Worm (Caenorhabditis elegans): ENCODE measurements around the gene end-1.
A peak's percentile ranks its signal among the peaks of the same experiment; 100 is the strongest.

Gene end-1

ce11 chrV:14006819-14007218 is 21.9 kb downstream of the end-1 start:
- TF ChIP-seq nfya-1 (tag; optimal IDR thresholded peaks at IDR 0.05; ENCODE audit: insufficient read depth) (peak; percentile 70), hmg-11 (tag; optimal IDR thresholded peaks at IDR 0.05) (peak; percentile 62), lin-39 (tag; optimal IDR thresholded peaks at IDR 0.05) (peak; percentile 4), tbx-2 (tag; optimal IDR thresholded peaks at IDR 0.05) (no peak), lin-15B (tag; optimal IDR thresholded peaks at IDR 0.05) (peak; percentile 19), nhr-28 (tag; optimal IDR thresholded peaks at IDR 0.05) (no peak)

ce11 chrV:14008353-14008859 is 23.5 kb downstream of the end-1 start:
- TF ChIP-seq fos-1 (tag; optimal IDR thresholded peaks at IDR 0.05) (no peak), elt-3 (tag; optimal IDR thresholded peaks at IDR 0.05) (no peak), egl-27 (tag; optimal IDR thresholded peaks at IDR 0.05) (no peak), nfya-1 (tag; optimal IDR thresholded peaks at IDR 0.05; ENCODE audit: insufficient read depth) (peak; percentile 47), ztf-11 (tag; optimal IDR thresholded peaks at IDR 0.05) (no peak), nhr-28 (tag; optimal IDR thresholded peaks at IDR 0.05) (no peak), egl-5 (tag; optimal IDR thresholded peaks at IDR 0.05) (no peak), snpc-4 (tag; optimal IDR thresholded peaks at IDR 0.05) (no peak), tbx-2 (tag; optimal IDR thresholded peaks at IDR 0.05) (no peak), ama-1 (optimal IDR thresholded peaks at IDR 0.05) (peak; percentile 21), lsy-12 (tag; optimal IDR thresholded peaks at IDR 0.05) (peak; percentile 56), nhr-12 (tag; optimal IDR thresholded peaks at IDR 0.05) (no peak), ZK546.5 (tag; optimal IDR thresholded peaks at IDR 0.05) (no peak), fkh-2 (tag; optimal IDR thresholded peaks at IDR 0.05) (no peak), ceh-28 (tag; optimal IDR thresholded peaks at IDR 0.05) (peak; percentile 38), pha-4 (tag; optimal IDR thresholded peaks at IDR 0.05) (no peak), elt-2 (tag; optimal IDR thresholded peaks at IDR 0.05) (peak; percentile 51), mdl-1 (tag; optimal IDR thresholded peaks at IDR 0.05) (no peak), skn-1 (tag; optimal IDR thresholded peaks at IDR 0.05) (no peak), nhr-76 (tag; optimal IDR thresholded peaks at IDR 0.05) (no peak), unc-39 (tag; optimal IDR thresholded peaks at IDR 0.05) (no peak), ceh-9 (tag; optimal IDR thresholded peaks at IDR 0.05) (no peak), nhr-23 (tag; optimal IDR thresholded peaks at IDR 0.05) (peak; percentile 7), sea-2 (GFP tag; optimal IDR thresholded peaks at IDR 0.05) (no peak), nhr-43 (tag; optimal IDR thresholded peaks at IDR 0.05; ENCODE audit: poor library complexity, severe bottlenecking) (peak; percentile 53), nhr-25 (tag; optimal IDR thresholded peaks at IDR 0.05) (peak; percentile 71), aly-2 (tag; optimal IDR thresholded peaks at IDR 0.05) (no peak), eor-1 (tag; optimal IDR thresholded peaks at IDR 0.05) (no peak), fkh-10 (GFP tag; optimal IDR thresholded peaks at IDR 0.05) (no peak), daf-12 (tag; optimal IDR thresholded peaks at IDR 0.05) (no peak), nhr-67 (tag; optimal IDR thresholded peaks at IDR 0.05) (no peak), nhr-11 (tag; optimal IDR thresholded peaks at IDR 0.05) (no peak), nhr-77 (tag; optimal IDR thresholded peaks at IDR 0.05) (no peak), lin-39 (tag; optimal IDR thresholded peaks at IDR 0.05) (no peak), ceh-82 (tag; optimal IDR thresholded peaks at IDR 0.05) (no peak), jun-1 (tag; optimal IDR thresholded peaks at IDR 0.05) (no peak), pqm-1 (tag; optimal IDR thresholded peaks at IDR 0.05) (no peak), zag-1 (tag; optimal IDR thresholded peaks at IDR 0.05) (no peak), lin-15B (tag; optimal IDR thresholded peaks at IDR 0.05) (no peak), nhr-237 (tag; optimal IDR thresholded peaks at IDR 0.05) (no peak), ztf-4 (tag; optimal IDR thresholded peaks at IDR 0.05) (peak; percentile 24), R02D3.7 (tag; optimal IDR thresholded peaks at IDR 0.05) (no peak), elt-1 (tag; optimal IDR thresholded peaks at IDR 0.05) (no peak), ceh-16 (tag; optimal IDR thresholded peaks at IDR 0.05) (no peak), hmg-11 (tag; optimal IDR thresholded peaks at IDR 0.05) (peak; percentile 33), mml-1 (tag; optimal IDR thresholded peaks at IDR 0.05) (no peak), unc-62 (GFP tag; optimal IDR thresholded peaks at IDR 0.05) (no peak)

Data from whole organism, L3 larva.